Worm (Caenorhabditis elegans): ENCODE measurements around the gene C44B12.9.

The C44B12.9 gene

DNA sequence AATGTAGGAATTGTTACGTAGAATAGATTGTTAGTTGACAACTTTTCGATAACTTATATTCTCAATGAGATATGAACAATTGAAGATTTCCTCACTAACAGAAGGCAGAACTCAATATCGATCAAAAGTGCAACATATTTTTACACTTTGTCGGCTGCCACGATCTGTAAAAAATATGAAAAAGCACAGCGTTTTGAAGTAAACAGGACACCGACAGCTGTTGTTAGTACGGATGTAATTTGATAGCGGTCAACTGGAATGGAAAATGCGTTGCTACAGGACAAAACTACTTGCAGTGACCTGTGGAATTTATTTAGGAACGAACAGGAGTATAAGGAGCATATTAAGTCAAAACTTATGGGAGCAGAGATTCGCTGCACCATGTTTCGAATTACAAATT is 1.6 kb upstream of the C44B12.9 start (continued):
- TF ChIP-seq dpl-1 (GFP tag; optimal IDR thresholded peaks at IDR 0.05), result no peak
- no peak for TF ChIP-seq pqm-1 (tag; optimal IDR thresholded peaks at IDR 0.05)
- no peak for TF ChIP-seq nhr-28 (tag; optimal IDR thresholded peaks at IDR 0.05)

DNA sequence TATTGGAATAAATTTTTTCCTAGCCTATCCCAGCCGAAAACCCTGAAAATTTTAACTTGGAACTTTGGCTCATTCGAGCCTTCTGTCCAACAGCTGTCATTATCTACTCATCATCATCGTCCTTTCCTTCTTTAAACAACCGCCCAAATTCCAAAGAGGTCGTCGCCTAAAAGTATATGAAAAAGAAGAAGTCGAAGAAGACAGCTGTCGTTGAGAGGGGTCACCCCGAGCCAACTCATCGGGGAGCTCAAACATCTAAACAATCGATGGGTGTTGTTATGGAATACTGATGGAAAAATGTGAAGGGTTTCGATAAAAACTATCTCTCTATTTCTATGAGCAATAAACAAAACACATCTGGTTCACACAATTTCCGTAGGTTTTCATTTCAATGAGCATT is 686 bp upstream of the C44B12.9 start:
- TF ChIP-seq daf-16 (GFP tag; optimal IDR thresholded peaks at IDR 0.05), result peak in 1 of 2 experiments; percentile 56
- no peak for TF ChIP-seq daf-16 (tag; optimal IDR thresholded peaks at IDR 0.05)
- TF ChIP-seq attf-4 (tag; optimal IDR thresholded peaks at IDR 0.05), result no peak
- TF ChIP-seq F37D6.2 (tag; optimal IDR thresholded peaks at IDR 0.05), result no peak

- TF ChIP-seq set-16 (GFP tag; IDR thresholded peaks at IDR 0.05) (peak; percentile 22; the same call in 1 of the 2 replicates), lin-38 (GFP tag; IDR thresholded peaks at IDR 0.05) (peak; percentile 55)
These were observed 411 bp downstream of the C44B12.9 start for ce11 chrIV:1104007-1104406.

DNA sequence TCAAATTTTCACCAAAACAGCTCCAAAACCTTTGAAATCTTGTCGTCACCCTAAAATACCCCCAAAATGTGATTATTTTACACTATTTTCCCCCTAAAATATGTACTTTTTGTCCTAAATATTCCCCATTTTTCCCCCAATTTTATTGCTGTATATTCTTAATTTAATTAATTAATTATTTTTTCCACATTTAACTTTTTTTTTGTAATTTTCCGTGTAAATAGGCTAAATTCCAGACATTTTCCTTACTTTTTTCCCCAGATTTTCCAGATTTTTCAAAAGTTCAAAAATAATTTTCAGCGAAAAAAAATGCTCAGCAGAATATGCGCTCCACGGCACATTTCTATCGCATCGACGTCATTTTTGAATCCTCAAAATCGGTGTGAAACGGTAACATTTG is 7.3 kb downstream of the C44B12.9 start, which contains the start of gene cox-18:
TSS of gene cox-18 (plus strand) at position 301 of the 400 bp plus-strand sequence.
- TF ChIP-seq R02D3.7 (tag; optimal IDR thresholded peaks at IDR 0.05) (no peak), zag-1 (tag; optimal IDR thresholded peaks at IDR 0.05) (no peak), nhr-6 (tag; optimal IDR thresholded peaks at IDR 0.05) (no peak), gei-8 (GFP tag; optimal IDR thresholded peaks at IDR 0.05) (no peak), lim-7 (GFP tag; IDR thresholded peaks at IDR 0.05) (no peak)

ce11 chrIV:1096154-1096553 is 8.3 kb downstream of the C44B12.9 start:
- TF ChIP-seq tra-1 (GFP tag; IDR thresholded peaks at IDR 0.05) (no peak), F26F4.8 (GFP tag; conservative IDR thresholded peaks at IDR 0.05) (no peak), zip-2 (tag; optimal IDR thresholded peaks at IDR 0.05) (no peak), ceh-82 (tag; optimal IDR thresholded peaks at IDR 0.05) (no peak), sdz-12 (GFP tag; optimal IDR thresholded peaks at IDR 0.05) (no peak), fos-1 (tag; optimal IDR thresholded peaks at IDR 0.05) (no peak), unc-130 (GFP tag; optimal IDR thresholded peaks at IDR 0.05) (no peak), fkh-10 (GFP tag; optimal IDR thresholded peaks at IDR 0.05) (no peak), zip-11 (GFP tag; IDR thresholded peaks at IDR 0.05) (no peak), set-16 (GFP tag; IDR thresholded peaks at IDR 0.05) (peak; percentile 85), aha-1 (tag) (peak; percentile 59), gei-8 (GFP tag; optimal IDR thresholded peaks at IDR 0.05) (no peak), skn-1 (tag; optimal IDR thresholded peaks at IDR 0.05) (no peak), egl-43 (GFP tag; IDR thresholded peaks at IDR 0.05) (0 out of 2 replicates have a peak, but pooled peaks have one; percentile 11), lin-15B (tag; optimal IDR thresholded peaks at IDR 0.05) (no peak), mdt-29 (GFP tag; IDR thresholded peaks at IDR 0.05) (no peak)

DNA sequence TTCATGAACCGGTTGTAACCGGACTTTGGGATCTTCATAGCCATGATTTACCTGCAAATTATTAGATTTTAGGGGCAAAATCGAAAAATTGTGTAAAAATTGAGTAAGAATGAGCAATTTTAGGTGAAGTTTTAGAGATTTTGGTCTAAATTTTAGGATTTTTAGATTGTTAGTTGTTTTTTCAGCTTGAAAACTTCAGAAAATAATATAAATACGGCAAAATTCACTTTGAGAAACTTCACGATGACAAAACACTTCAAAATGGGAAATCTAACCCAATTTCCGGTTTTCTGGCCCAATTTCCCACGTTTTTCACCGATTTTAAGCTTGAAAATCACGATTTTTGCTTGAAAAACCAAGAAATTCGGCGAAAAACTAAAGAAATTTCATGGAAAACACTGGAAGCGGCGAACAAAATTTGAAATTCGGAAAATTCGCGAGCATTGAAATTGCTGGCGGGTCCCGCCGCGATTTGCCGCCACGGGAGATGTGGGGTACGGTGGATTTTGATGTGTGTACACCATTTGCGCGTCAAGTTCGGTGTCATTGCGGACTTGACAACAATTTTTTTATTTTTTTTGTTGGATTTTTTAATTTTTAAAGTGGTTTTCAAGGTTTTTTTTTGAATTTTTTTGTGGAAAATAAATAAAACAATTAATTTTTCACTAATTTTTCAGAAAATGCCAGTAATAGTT is 10.4 kb downstream of the C44B12.9 start, which contains the start of the genes cct-8 and Y55F3AR.2:
TSS of gene cct-8 (minus strand) at position 51 of the 695 bp plus-strand sequence.
TSS of gene Y55F3AR.2 (plus strand) at position 672 of the 695 bp plus-strand sequence.
- TF ChIP-seq ceh-62 (tag; optimal IDR thresholded peaks at IDR 0.05), result no peak
- TF ChIP-seq lin-38 (GFP tag; IDR thresholded peaks at IDR 0.05), result peak; percentile 97
- peak; percentile 97 for TF ChIP-seq Y48G9A.11 (GFP tag; IDR thresholded peaks at IDR 0.05)
- 0 out of 2 replicates have a peak, but pooled peaks have one; percentile 14 for TF ChIP-seq Y105C5A.15 (GFP tag; IDR thresholded peaks at IDR 0.05)
- peak; percentile 96 for TF ChIP-seq madf-9 (GFP tag; conservative IDR thresholded peaks at IDR 0.05)
- TF ChIP-seq ztf-11 (tag; optimal IDR thresholded peaks at IDR 0.05), result no peak
- TF ChIP-seq nhr-41 (GFP tag; IDR thresholded peaks at IDR 0.05), result peak; percentile 76; the same call in 1 of the 2 replicates
- peak; percentile 97 for TF ChIP-seq T20F7.1 (GFP tag; optimal IDR thresholded peaks at IDR 0.05)
- TF ChIP-seq ztf-7 (tag; optimal IDR thresholded peaks at IDR 0.05), result peak; percentile 91
- TF ChIP-seq daf-16 (GFP tag; optimal IDR thresholded peaks at IDR 0.05), result peak; percentile 58 to 95
- TF ChIP-seq daf-16 (tag; optimal IDR thresholded peaks at IDR 0.05), result peak; percentile 82
- TF ChIP-seq cey-2 (tag; optimal IDR thresholded peaks at IDR 0.05; ENCODE audit: borderline replicate concordance, insufficient read depth), result peak; percentile 63
- peak; percentile 82 for TF ChIP-seq lin-39 (tag; optimal IDR thresholded peaks at IDR 0.05)
- peak; percentile 78 for TF ChIP-seq ceh-32 (tag; optimal IDR thresholded peaks at IDR 0.05; ENCODE audit: poor library complexity)
- peak; percentile 92 for TF ChIP-seq lin-1 (GFP tag; IDR thresholded peaks at IDR 0.05)
- TF ChIP-seq zip-2 (tag; optimal IDR thresholded peaks at IDR 0.05), result peak; percentile 84
- TF ChIP-seq zfp-2 (tag; optimal IDR thresholded peaks at IDR 0.05), result peak; percentile 85
- TF ChIP-seq jun-1 (tag; optimal IDR thresholded peaks at IDR 0.05), result peak; percentile 92
- peak; percentile 99 for TF ChIP-seq mep-1 (tag; optimal IDR thresholded peaks at IDR 0.05)

All from whole organism, L4 larva.